Comparison of ENCODE assay signal across 1 fruit fly cellular context in genomic region chr2L:11813665-11814087, dm6.
A peak's percentile ranks its signal among the peaks of the same experiment; 100 is the strongest.
TF ChIP-seq lines count a peak whose summit lies in the region.

TSS of gene CycY (minus strand) at chr2L:11813780.

TF ChIP-seq in whole organism, embryonic, 481 proteins besides CTCF, POLR2A, EP300 and RAD21 (continued from another document):
- TF ChIP-seq CG5245 (GFP tag; optimal IDR thresholded peaks at IDR 0.05; lab: Kevin White, UChicago) (peak; percentile 6), Usf (GFP tag; optimal IDR thresholded peaks at IDR 0.05; lab: Kevin White, UChicago) (no peak), Optix (GFP tag; IDR thresholded peaks at IDR 0.05; lab: Robert Waterston, UW) (no peak), Mes4 (GFP tag; optimal IDR thresholded peaks at IDR 0.05; lab: Kevin White, UChicago) (no peak), CG15479 (GFP tag; optimal IDR thresholded peaks at IDR 0.05; lab: Kevin White, UChicago) (no peak), phol (tag; optimal IDR thresholded peaks at IDR 0.05; lab: Kevin White, UChicago) (peak; percentile 50), CG13894 (tag; optimal IDR thresholded peaks at IDR 0.05; lab: Kevin White, UChicago) (no peak), CG15601 (tag; optimal IDR thresholded peaks at IDR 0.05; lab: Kevin White, UChicago) (peak; percentile 35), CG17186 (GFP tag; optimal IDR thresholded peaks at IDR 0.05; lab: Kevin White, UChicago) (peak; percentile 27), NC2α (GFP tag; optimal IDR thresholded peaks at IDR 0.05; lab: Kevin White, UChicago) (no peak), CG4617 (GFP tag; optimal IDR thresholded peaks at IDR 0.05; lab: Kevin White, UChicago; ENCODE audit: borderline replicate concordance) (no peak), CG18262 (tag; optimal IDR thresholded peaks at IDR 0.05; lab: Kevin White, UChicago) (peak; percentile 36), peb (GFP tag; IDR thresholded peaks at IDR 0.05; lab: Robert Waterston, UW) (no peak), CG1024 (GFP tag; IDR thresholded peaks at IDR 0.05; lab: Robert Waterston, UW) (no peak), sens-2 (GFP tag; IDR thresholded peaks at IDR 0.05; lab: Robert Waterston, UW) (no peak), usp (GFP tag; optimal IDR thresholded peaks at IDR 0.05; lab: Kevin White, UChicago) (no peak), Hr78 (GFP tag; optimal IDR thresholded peaks at IDR 0.05; lab: Kevin White, UChicago) (no peak), CG7963 (GFP tag; IDR thresholded peaks at IDR 0.05; lab: Robert Waterston, UW; ENCODE audit: partially characterized antibody) (0 out of 3 replicates have a peak, but pooled peaks have one; percentile 21), D19A (tag; optimal IDR thresholded peaks at IDR 0.05; lab: Kevin White, UChicago) (no peak), CG32767 (GFP tag; IDR thresholded peaks at IDR 0.05; lab: Robert Waterston, UW) (no peak), HmgZ (tag; optimal IDR thresholded peaks at IDR 0.05; lab: Kevin White, UChicago) (peak; percentile 36), CG16779 (GFP tag; IDR thresholded peaks at IDR 0.05; lab: Robert Waterston, UW) (no peak), CG31441 (GFP tag; IDR thresholded peaks at IDR 0.05; lab: Robert Waterston, UW) (peak; percentile 38; the same call in 1 of the 2 replicates), Dad (GFP tag; optimal IDR thresholded peaks at IDR 0.05; lab: Kevin White, UChicago) (no peak), CG17361 (GFP tag; IDR thresholded peaks at IDR 0.05; lab: Robert Waterston, UW) (peak; percentile 55; the same call in 2 of the 3 replicates), CG10462 (GFP tag; optimal IDR thresholded peaks at IDR 0.05; lab: Kevin White, UChicago) (no peak), repo (GFP tag; optimal IDR thresholded peaks at IDR 0.05; lab: Kevin White, UChicago) (no peak), cwo (GFP tag; optimal IDR thresholded peaks at IDR 0.05; lab: Kevin White, UChicago) (no peak), ewg (GFP tag; optimal IDR thresholded peaks at IDR 0.05; lab: Kevin White, UChicago) (no peak), Dfd (GFP tag; optimal IDR thresholded peaks at IDR 0.05; lab: Kevin White, UChicago) (no peak), CG12219 (GFP tag; optimal IDR thresholded peaks at IDR 0.05; lab: Kevin White, UChicago) (no peak), prd (optimal IDR thresholded peaks at IDR 0.05; lab: Kevin White, UChicago) (no peak), prd (GFP tag; IDR thresholded peaks at IDR 0.05; lab: Robert Waterston, UW) (0 out of 3 replicates have a peak, but pooled peaks have one; percentile 20), CG8944 (GFP tag; optimal IDR thresholded peaks at IDR 0.05; lab: Kevin White, UChicago) (no peak), Oaz (GFP tag; IDR thresholded peaks at IDR 0.05; lab: Robert Waterston, UW) (no peak), mam (GFP tag; optimal IDR thresholded peaks at IDR 0.05; lab: Kevin White, UChicago) (no peak), bab2 (GFP tag; optimal IDR thresholded peaks at IDR 0.05; lab: Kevin White, UChicago) (no peak), CG11093 (GFP tag; IDR thresholded peaks at IDR 0.05; lab: Robert Waterston, UW) (no peak), zen (tag; optimal IDR thresholded peaks at IDR 0.05; lab: Kevin White, UChicago) (peak; percentile 67), CG12299 (tag; optimal IDR thresholded peaks at IDR 0.05; lab: Kevin White, UChicago) (no peak), CG7745 (tag; optimal IDR thresholded peaks at IDR 0.05; lab: Kevin White, UChicago) (no peak), D (optimal IDR thresholded peaks at IDR 0.05; lab: Kevin White, UChicago) (no peak), D (GFP tag; optimal IDR thresholded peaks at IDR 0.05; lab: Kevin White, UChicago) (no peak), fu2 (GFP tag; optimal IDR thresholded peaks at IDR 0.05; lab: Kevin White, UChicago) (no peak), Sin3A (optimal IDR thresholded peaks at IDR 0.05; lab: Kevin White, UChicago) (peak; percentile 4), CG12236 (GFP tag; optimal IDR thresholded peaks at IDR 0.05; lab: Kevin White, UChicago) (no peak), E2f1 (GFP tag; IDR thresholded peaks at IDR 0.05; lab: Robert Waterston, UW) (no peak), CHES-1-like (GFP tag; optimal IDR thresholded peaks at IDR 0.05; lab: Kevin White, UChicago) (no peak), CG5953 (GFP tag; IDR thresholded peaks at IDR 0.05; lab: Robert Waterston, UW) (no peak), dan (GFP tag; IDR thresholded peaks at IDR 0.05; lab: Robert Waterston, UW) (no peak), CG12071 (GFP tag; optimal IDR thresholded peaks at IDR 0.05; lab: Kevin White, UChicago) (no peak), CG9797 (GFP tag; optimal IDR thresholded peaks at IDR 0.05; lab: Kevin White, UChicago) (peak; percentile 88), kah (GFP tag; optimal IDR thresholded peaks at IDR 0.05; lab: Kevin White, UChicago) (no peak), Ssrp (tag; optimal IDR thresholded peaks at IDR 0.05; lab: Kevin White, UChicago) (peak; percentile 7), CG4282 (GFP tag; optimal IDR thresholded peaks at IDR 0.05; lab: Kevin White, UChicago) (no peak), fru (optimal IDR thresholded peaks at IDR 0.05; lab: Kevin White, UChicago) (no peak), Hr39 (optimal IDR thresholded peaks at IDR 0.05; lab: Kevin White, UChicago) (no peak), CG1647 (GFP tag; optimal IDR thresholded peaks at IDR 0.05; lab: Kevin White, UChicago) (no peak), sisA (GFP tag; IDR thresholded peaks at IDR 0.05; lab: Robert Waterston, UW) (no peak), Sry-δ (GFP tag; optimal IDR thresholded peaks at IDR 0.05; lab: Kevin White, UChicago) (peak; percentile 59), CG8089 (GFP tag; optimal IDR thresholded peaks at IDR 0.05; lab: Kevin White, UChicago) (no peak), ems (GFP tag; optimal IDR thresholded peaks at IDR 0.05; lab: Kevin White, UChicago) (no peak), CG8388 (GFP tag; optimal IDR thresholded peaks at IDR 0.05; lab: Kevin White, UChicago) (no peak), Chrac-16 (GFP tag; optimal IDR thresholded peaks at IDR 0.05; lab: Kevin White, UChicago) (no peak), MESR4 (GFP tag; optimal IDR thresholded peaks at IDR 0.05; lab: Kevin White, UChicago) (no peak), CG34422 (GFP tag; IDR thresholded peaks at IDR 0.05; lab: Robert Waterston, UW) (no peak), Nf-YA (GFP tag; IDR thresholded peaks at IDR 0.05; lab: Robert Waterston, UW) (no peak), Doc2 (GFP tag; IDR thresholded peaks at IDR 0.05; lab: Robert Waterston, UW) (no peak), tna (GFP tag; IDR thresholded peaks at IDR 0.05; lab: Robert Waterston, UW; ENCODE audit: partially characterized antibody) (no peak), CG3065 (GFP tag; optimal IDR thresholded peaks at IDR 0.05; lab: Kevin White, UChicago) (no peak), da (GFP tag; optimal IDR thresholded peaks at IDR 0.05; lab: Kevin White, UChicago) (no peak), Dll (GFP tag; IDR thresholded peaks at IDR 0.05; lab: Robert Waterston, UW; ENCODE audit: partially characterized antibody) (peak; percentile 84), wek (GFP tag; optimal IDR thresholded peaks at IDR 0.05; lab: Kevin White, UChicago) (no peak), sug (tag; optimal IDR thresholded peaks at IDR 0.05; lab: Kevin White, UChicago) (no peak), Tbp (GFP tag; optimal IDR thresholded peaks at IDR 0.05; lab: Kevin White, UChicago) (no peak), nerfin-2 (GFP tag; IDR thresholded peaks at IDR 0.05; lab: Robert Waterston, UW; ENCODE audit: partially characterized antibody) (0 out of 2 replicates have a peak, but pooled peaks have one; percentile 46), CG2875 (GFP tag; optimal IDR thresholded peaks at IDR 0.05; lab: Kevin White, UChicago) (no peak), Abd-B (GFP tag; optimal IDR thresholded peaks at IDR 0.05; lab: Kevin White, UChicago) (peak; percentile 39), ttk (GFP tag; IDR thresholded peaks at IDR 0.05; lab: Robert Waterston, UW) (no peak), gcm2 (GFP tag; optimal IDR thresholded peaks at IDR 0.05; lab: Kevin White, UChicago) (no peak), sc (optimal IDR thresholded peaks at IDR 0.05; lab: Kevin White, UChicago) (no peak), sc (GFP tag; optimal IDR thresholded peaks at IDR 0.05; lab: Kevin White, UChicago) (no peak), CG2199 (GFP tag; IDR thresholded peaks at IDR 0.05; lab: Robert Waterston, UW) (no peak), sd (tag; optimal IDR thresholded peaks at IDR 0.05; lab: Kevin White, UChicago) (no peak), Xrp1 (GFP tag; IDR thresholded peaks at IDR 0.05; lab: Robert Waterston, UW) (0 out of 2 replicates have a peak, but pooled peaks have one; percentile 5), gcm (GFP tag; optimal IDR thresholded peaks at IDR 0.05; lab: Kevin White, UChicago) (no peak), br (optimal IDR thresholded peaks at IDR 0.05; lab: Kevin White, UChicago) (no peak), Kr (GFP tag; optimal IDR thresholded peaks at IDR 0.05; lab: Kevin White, UChicago) (no peak), HLH3B (GFP tag; IDR thresholded peaks at IDR 0.05; lab: Robert Waterston, UW) (no peak), BtbVII (GFP tag; optimal IDR thresholded peaks at IDR 0.05; lab: Kevin White, UChicago) (no peak), CG14965 (GFP tag; optimal IDR thresholded peaks at IDR 0.05; lab: Kevin White, UChicago; ENCODE audit: borderline replicate concordance) (no peak), Dip2 (GFP tag; IDR thresholded peaks at IDR 0.05; lab: Robert Waterston, UW) (no peak), so (GFP tag; IDR thresholded peaks at IDR 0.05; lab: Robert Waterston, UW) (no peak)
